Worm (Caenorhabditis elegans) whole organism, L2 larva: ENCODE measurements around the gene Y57G11C.1144.
A peak's percentile ranks its signal among the peaks of the same experiment; 100 is the strongest.

Source experiments
- F13H6.1 ChIP-seq: sonication (generic microtip); optimal IDR thresholded peaks from 2 replicates; lab custom pipeline; 2016; ENCODE audit warnings: missing genetic modification characterization, missing compliant biosample characterization
- R02D3.7 ChIP-seq: fragments of 150-350 bp; optimal IDR thresholded peaks from 2 replicates; lab custom pipeline; 2014; ENCODE audit warnings: missing biosample characterization, missing genetic modification characterization
- Y55F3AM.14 ChIP-seq: fragments of 200-800 bp; sonication (Bioruptor generic); optimal IDR thresholded peaks from 2 replicates; lab custom pipeline; 2018; ENCODE audit warnings: mild to moderate bottlenecking, missing genetic modification characterization, missing compliant biosample characterization
- ZK546.5 ChIP-seq: sonication (generic microtip); optimal IDR thresholded peaks from 2 replicates; lab custom pipeline; 2017; ENCODE audit warnings: missing biosample characterization, missing genetic modification characterization
- alr-1 ChIP-seq: fragments of 150-350 bp; optimal IDR thresholded peaks from 2 replicates; lab custom pipeline; 2014; ENCODE audit warnings: missing biosample characterization, missing genetic modification characterization
- ama-1 ChIP-seq: fragments of 150-350 bp; optimal IDR thresholded peaks from 2 replicates; lab custom pipeline; 2018; ENCODE audit warnings: inconsistent platforms
- ceh-82 ChIP-seq: fragments of 150-350 bp; optimal IDR thresholded peaks from 2 replicates; lab custom pipeline; 2014; ENCODE audit warnings: missing biosample characterization, missing genetic modification characterization
- crh-2 ChIP-seq: sonication (generic microtip); optimal IDR thresholded peaks from 2 replicates; lab custom pipeline; 2017; ENCODE audit warnings: missing biosample characterization, missing genetic modification characterization
- egl-27 ChIP-seq: sonication (generic microtip); optimal IDR thresholded peaks from 3 replicates; lab custom pipeline; 2017; ENCODE audit warnings: missing biosample characterization, missing genetic modification reagents, missing genetic modification characterization
- elt-1 ChIP-seq: fragments of 150-350 bp; optimal IDR thresholded peaks from 2 replicates; lab custom pipeline; 2014; ENCODE audit warnings: missing biosample characterization, missing genetic modification characterization
- elt-3 ChIP-seq: sonication (generic microtip); optimal IDR thresholded peaks from 2 replicates; lab custom pipeline; 2017; ENCODE audit warnings: missing biosample characterization, missing genetic modification characterization
- gmeb-1 ChIP-seq: fragments of 150-350 bp; optimal IDR thresholded peaks from 2 replicates; lab custom pipeline; 2014; ENCODE audit warnings: missing biosample characterization, missing genetic modification characterization
- lin-39 ChIP-seq: fragments of 150-350 bp; optimal IDR thresholded peaks from 2 replicates; lab custom pipeline; 2014; ENCODE audit warnings: missing biosample characterization, missing genetic modification reagents, missing genetic modification characterization
- lsy-2 ChIP-seq, 2 experiments: fragments of 150-350 bp in 1 of 2; sonication (generic microtip) in 1 of 2; optimal IDR thresholded peaks; 2 replicates each; lab custom pipeline; 2014 to 2017; ENCODE audit warnings: missing biosample characterization in 2 of 2, missing genetic modification characterization in 2 of 2
- mab-5 ChIP-seq: fragments of 150-350 bp; optimal IDR thresholded peaks from 2 replicates; lab custom pipeline; 2014; ENCODE audit warnings: missing biosample characterization, missing genetic modification characterization
- mbf-1 ChIP-seq: sonication (generic microtip); optimal IDR thresholded peaks from 2 replicates; lab custom pipeline; 2017; ENCODE audit warnings: missing biosample characterization, missing genetic modification characterization
- mdl-1 ChIP-seq, 2 experiments: fragments of 150-350 bp in 1 of 2; sonication (generic microtip) in 1 of 2; optimal IDR thresholded peaks; 2 replicates each; lab custom pipeline; 2017; ENCODE audit warnings: missing biosample characterization in 2 of 2, missing genetic modification characterization in 2 of 2
- nhr-10 ChIP-seq: sonication (generic microtip); optimal IDR thresholded peaks from 2 replicates; lab custom pipeline; 2017; ENCODE audit warnings: missing biosample characterization, missing genetic modification characterization
- nhr-11 ChIP-seq: fragments of 150-350 bp; optimal IDR thresholded peaks from 2 replicates; lab custom pipeline; 2014; ENCODE audit warnings: missing biosample characterization, missing genetic modification characterization
- nhr-12 ChIP-seq: fragments of 150-350 bp; optimal IDR thresholded peaks from 2 replicates; lab custom pipeline; 2014; ENCODE audit warnings: missing biosample characterization, missing genetic modification characterization
- nhr-129 ChIP-seq: fragments of 150-350 bp; optimal IDR thresholded peaks from 2 replicates; lab custom pipeline; 2014; ENCODE audit warnings: missing biosample characterization, missing genetic modification characterization
- nhr-21 ChIP-seq: fragments of 150-350 bp; optimal IDR thresholded peaks from 2 replicates; lab custom pipeline; 2014; ENCODE audit warnings: missing biosample characterization, missing genetic modification characterization
- nhr-23 ChIP-seq: fragments of 150-350 bp; optimal IDR thresholded peaks from 2 replicates; lab custom pipeline; 2014; ENCODE audit warnings: missing biosample characterization, missing genetic modification reagents, missing genetic modification characterization
- nhr-6 ChIP-seq: fragments of 150-350 bp; optimal IDR thresholded peaks from 2 replicates; lab custom pipeline; 2014; ENCODE audit warnings: missing biosample characterization, missing genetic modification characterization
- nhr-77 ChIP-seq: fragments of 150-350 bp; optimal IDR thresholded peaks from 2 replicates; lab custom pipeline; 2014; ENCODE audit warnings: missing biosample characterization, missing genetic modification characterization
- peb-1 ChIP-seq: fragments of 150-350 bp; optimal IDR thresholded peaks from 2 replicates; lab custom pipeline; 2014; ENCODE audit warnings: missing biosample characterization, missing genetic modification characterization
- skn-1 ChIP-seq: sonication (generic microtip); optimal IDR thresholded peaks from 2 replicates; lab custom pipeline; 2017; ENCODE audit warnings: missing biosample characterization, missing genetic modification characterization
- sma-9 ChIP-seq, 2 experiments: fragments of 150-350 bp in 1 of 2; sonication (generic microtip) in 1 of 2; optimal IDR thresholded peaks; 2 replicates each; lab custom pipeline; 2014 to 2016; ENCODE audit warnings: missing genetic modification characterization in 2 of 2, mild to moderate bottlenecking in 1 of 2, missing biosample characterization in 1 of 2, missing compliant biosample characterization in 1 of 2, missing genetic modification reagents in 1 of 2, moderate library complexity in 1 of 2
- snpc-4 ChIP-seq: fragments of 150-350 bp; optimal IDR thresholded peaks from 2 replicates; lab custom pipeline; 2014; ENCODE audit warnings: missing biosample characterization, missing genetic modification characterization
- unc-55 ChIP-seq: fragments of 150-350 bp; sonication (generic microtip); optimal IDR thresholded peaks from 3 replicates; lab custom pipeline; 2014; ENCODE audit warnings: missing biosample characterization, missing genetic modification reagents, missing genetic modification characterization
- unc-62 ChIP-seq: fragments of 150-350 bp; optimal IDR thresholded peaks from 2 replicates; lab custom pipeline; 2014; ENCODE audit warnings: missing biosample characterization, missing genetic modification reagents, missing genetic modification characterization
- ztf-11 ChIP-seq: sonication (generic microtip); optimal IDR thresholded peaks from 2 replicates; lab custom pipeline; 2017; ENCODE audit warnings: missing biosample characterization, missing genetic modification characterization
- ztf-4 ChIP-seq: fragments of 150-350 bp; optimal IDR thresholded peaks from 2 replicates; lab custom pipeline; 2014; ENCODE audit warnings: missing biosample characterization, missing genetic modification characterization

Gene Y57G11C.1144

DNA sequence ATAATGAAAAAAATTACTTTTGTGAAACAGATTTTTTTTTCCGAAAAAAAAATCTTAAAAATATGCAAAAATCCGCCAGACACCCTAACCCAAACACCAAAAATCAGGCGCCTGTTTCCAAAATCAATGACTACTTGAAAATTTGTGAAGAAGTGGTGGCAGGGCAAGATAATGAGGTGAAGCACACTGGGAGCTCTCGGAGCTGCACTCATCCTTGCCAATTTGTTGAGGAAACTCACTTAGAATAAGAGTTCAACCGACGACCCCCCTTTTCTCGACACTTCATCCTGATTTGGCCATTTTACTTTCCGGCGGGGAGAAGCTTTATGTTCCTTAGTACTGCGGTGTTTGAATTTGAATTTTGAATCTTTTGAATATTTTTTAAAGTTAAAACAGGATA lies 41.1 kb downstream of the Y57G11C.1144 start:
- TF ChIP-seq unc-62 (GFP tag; lab: Kevin White, UChicago) (no peak), F13H6.1 (no peak), alr-1 (tag; lab: Kevin White, UChicago) (no peak), nhr-21 (tag; lab: Kevin White, UChicago) (no peak), egl-27 (tag; lab: Kevin White, UChicago) (no peak), lin-39 (tag; lab: Kevin White, UChicago) (no peak), mbf-1 (tag; lab: Kevin White, UChicago) (no peak), Y55F3AM.14 (no peak), nhr-6 (tag; lab: Kevin White, UChicago) (no peak), skn-1 (tag; lab: Kevin White, UChicago) (no peak), ceh-82 (tag; lab: Kevin White, UChicago) (no peak), nhr-129 (no peak)

ce11 chrIV:14981311-14981710 lies 44.2 kb downstream of the Y57G11C.1144 start, which contains the start of gene atln-2:
Gene atln-2, plus strand, starts transcription at chrIV:14981611.
- no peak for TF ChIP-seq nhr-77 (tag; lab: Kevin White, UChicago)
- TF ChIP-seq nhr-21 (tag; lab: Kevin White, UChicago) = no peak
- TF ChIP-seq nhr-23 (tag; lab: Kevin White, UChicago) = no peak
- TF ChIP-seq unc-55 (GFP tag; lab: Kevin White, UChicago) = no peak
- TF ChIP-seq nhr-12 (tag; lab: Kevin White, UChicago) = no peak
- TF ChIP-seq elt-1 (tag; lab: Kevin White, UChicago) = no peak

DNA sequence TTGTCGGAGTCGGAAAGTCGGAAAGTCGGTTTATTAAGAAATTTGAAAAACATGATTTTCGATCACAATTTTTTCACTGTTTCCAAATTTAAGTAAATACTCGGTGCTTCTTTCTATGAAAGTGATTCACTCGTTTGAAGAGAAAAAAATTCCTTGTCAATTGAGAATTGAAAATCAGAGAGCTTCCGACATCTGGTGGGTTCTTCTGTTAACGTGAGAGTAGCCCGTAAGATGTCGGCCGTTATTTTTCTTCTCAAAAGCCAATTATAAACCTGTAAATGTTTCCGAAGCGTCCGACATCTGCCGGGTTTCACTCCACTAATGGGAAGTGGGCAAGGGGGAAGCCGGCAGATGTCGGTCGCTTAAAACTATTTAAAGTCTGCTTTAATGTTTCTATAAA lies 47.9 kb downstream of the Y57G11C.1144 start:
- TF ChIP-seq nhr-77 (tag; lab: Kevin White, UChicago) = no peak
- TF ChIP-seq mdl-1 (tag; optimal IDR thresholded peaks at IDR 0.05; lab: Kevin White, UChicago) = peak in 1 of 2 experiments; percentile 10
- TF ChIP-seq gmeb-1 (tag; lab: Kevin White, UChicago) = no peak
- peak; percentile 18 for TF ChIP-seq nhr-21 (tag; lab: Kevin White, UChicago)
- TF ChIP-seq alr-1 (tag; lab: Kevin White, UChicago) = no peak
- TF ChIP-seq snpc-4 = peak; percentile 54
- peak; percentile 72 for TF ChIP-seq ama-1

ce11 chrIV:14985859-14986258 lies 48.7 kb downstream of the Y57G11C.1144 start:
- TF ChIP-seq crh-2 (tag; lab: Kevin White, UChicago) = no peak
- TF ChIP-seq sma-9 (GFP tag; optimal IDR thresholded peaks at IDR 0.05; lab: Kevin White, UChicago) = no peak
- no peak for TF ChIP-seq sma-9 (tag; optimal IDR thresholded peaks at IDR 0.05; lab: Kevin White, UChicago)
- no peak for TF ChIP-seq snpc-4
- TF ChIP-seq mab-5 (tag; lab: Kevin White, UChicago) = no peak
- TF ChIP-seq ZK546.5 (tag; lab: Kevin White, UChicago) = no peak
- TF ChIP-seq ztf-4 (tag; lab: Kevin White, UChicago) = no peak

ce11 chrIV:14986684-14987083 lies 49.6 kb downstream of the Y57G11C.1144 start, which contains the start of gene dpy-4:
Gene dpy-4, minus strand, starts transcription at chrIV:14986784.
- TF ChIP-seq ztf-4 (tag; lab: Kevin White, UChicago) (no peak), peb-1 (tag; lab: Kevin White, UChicago) (no peak), elt-3 (no peak), nhr-10 (tag; lab: Kevin White, UChicago) (no peak), unc-62 (GFP tag; lab: Kevin White, UChicago) (no peak), ztf-11 (tag; lab: Kevin White, UChicago) (no peak), lsy-2 (tag; optimal IDR thresholded peaks at IDR 0.05; lab: Kevin White, UChicago) (no peak), sma-9 (GFP tag; optimal IDR thresholded peaks at IDR 0.05; lab: Kevin White, UChicago) (no peak), sma-9 (tag; optimal IDR thresholded peaks at IDR 0.05; lab: Kevin White, UChicago) (no peak), nhr-11 (tag; lab: Kevin White, UChicago) (no peak), R02D3.7 (tag; lab: Kevin White, UChicago) (no peak), nhr-6 (tag; lab: Kevin White, UChicago) (no peak), nhr-21 (tag; lab: Kevin White, UChicago) (no peak), F13H6.1 (no peak), nhr-129 (no peak)
